Worm (Caenorhabditis elegans): Measurements from ENCODE around the gene cutl-1.

- no peak for TF ChIP-seq T22C8.4 (GFP tag; IDR thresholded peaks at IDR 0.05)
- TF ChIP-seq klf-2 (GFP tag; conservative IDR thresholded peaks at IDR 0.05): no peak
- no peak for TF ChIP-seq flt-1 (GFP tag; IDR thresholded peaks at IDR 0.05)
- TF ChIP-seq ref-1 (GFP tag; conservative IDR thresholded peaks at IDR 0.05): no peak
- TF ChIP-seq med-1 (GFP tag; optimal IDR thresholded peaks at IDR 0.05; ENCODE audit: insufficient read depth): no peak
- no peak for TF ChIP-seq ztf-23 (GFP tag; IDR thresholded peaks at IDR 0.05)
- TF ChIP-seq tab-1 (GFP tag; IDR thresholded peaks at IDR 0.05): no peak
- TF ChIP-seq ztf-29 (GFP tag; IDR thresholded peaks at IDR 0.05): no peak
Measured at ce11 chrV:13401669-13402068, 4.2 kb downstream of the cutl-1 start.

All from whole organism, midembryonic.